Worm (Caenorhabditis elegans): ENCODE data around the gene F46F5.5.
"Not testable (repeated sequence)": the region's sequence is repeated elsewhere in the genome, so short reads cannot be mapped to it uniquely, and the experiment has no call there.

Gene F46F5.5

ce11 chrII:840131-840530 is 27.3 kb upstream of the F46F5.5 start, which contains the start of gene clc-33:
Gene clc-33 (plus strand): TSS chrII:840431.
- no peak for TF ChIP-seq elt-3 (tag; optimal IDR thresholded peaks at IDR 0.05)
- no peak for TF ChIP-seq unc-120 (tag; optimal IDR thresholded peaks at IDR 0.05; ENCODE audit: poor library complexity, severe bottlenecking)
- no peak for TF ChIP-seq ceh-39 (tag; optimal IDR thresholded peaks at IDR 0.05)
- no peak for TF ChIP-seq bed-3 (GFP tag; optimal IDR thresholded peaks at IDR 0.05)
- no peak for TF ChIP-seq ces-1 (GFP tag; optimal IDR thresholded peaks at IDR 0.05)
- no peak for TF ChIP-seq ceh-83 (GFP tag; optimal IDR thresholded peaks at IDR 0.05)
- TF ChIP-seq elt-1 (tag; optimal IDR thresholded peaks at IDR 0.05; ENCODE audit: borderline replicate concordance, insufficient read depth), result no peak
- no peak for TF ChIP-seq sem-2 (GFP tag; optimal IDR thresholded peaks at IDR 0.05)
- no peak for TF ChIP-seq unc-62 (GFP tag; optimal IDR thresholded peaks at IDR 0.05)
- TF ChIP-seq pha-4 (tag; optimal IDR thresholded peaks at IDR 0.05), result no peak
- no peak for TF ChIP-seq drap-1 (GFP tag; optimal IDR thresholded peaks at IDR 0.05)
- TF ChIP-seq flh-1 (GFP tag; optimal IDR thresholded peaks at IDR 0.05), result no peak
- no peak for TF ChIP-seq mls-2 (tag; optimal IDR thresholded peaks at IDR 0.05)
- no peak for TF ChIP-seq cnd-1 (tag; optimal IDR thresholded peaks at IDR 0.05)
- no peak for TF ChIP-seq blmp-1 (tag; optimal IDR thresholded peaks at IDR 0.05)
- TF ChIP-seq nhr-28 (tag; optimal IDR thresholded peaks at IDR 0.05), result no peak
- TF ChIP-seq nhr-12 (tag; optimal IDR thresholded peaks at IDR 0.05), result no peak
- no peak for TF ChIP-seq zip-8 (tag; optimal IDR thresholded peaks at IDR 0.05)
- no peak for TF ChIP-seq unc-39 (tag; optimal IDR thresholded peaks at IDR 0.05)

DNA sequence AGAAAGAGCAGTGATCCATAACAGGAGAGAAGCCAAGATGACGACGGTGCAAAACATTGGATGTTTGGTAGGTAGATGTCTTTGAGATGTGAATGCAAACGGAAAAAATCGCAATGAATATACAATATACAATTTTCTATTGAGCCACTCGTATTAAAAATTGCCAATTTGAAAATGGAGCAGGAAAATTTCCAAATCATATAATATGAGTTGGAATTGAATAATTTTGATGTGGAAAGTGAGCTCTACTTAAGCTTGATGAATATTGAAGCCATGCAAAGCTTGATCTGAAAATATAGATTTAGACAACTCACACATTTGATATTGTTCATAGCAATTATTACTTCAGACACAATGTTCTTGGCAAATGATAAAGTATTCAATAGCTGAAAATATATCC is 25.6 kb upstream of the F46F5.5 start, which contains the start of gene F28A10.8:
F28A10.8 (minus strand) TSS at position 101 of the 400 bp plus-strand sequence.
- no peak for TF ChIP-seq drap-1 (GFP tag; optimal IDR thresholded peaks at IDR 0.05)
- no peak for TF ChIP-seq hlh-1 (tag; optimal IDR thresholded peaks at IDR 0.05)
- TF ChIP-seq snpc-4 (tag; optimal IDR thresholded peaks at IDR 0.05), result no peak
- no peak for TF ChIP-seq ceh-83 (GFP tag; optimal IDR thresholded peaks at IDR 0.05)
- TF ChIP-seq ceh-39 (tag; optimal IDR thresholded peaks at IDR 0.05), result no peak
- no peak for TF ChIP-seq mls-2 (tag; optimal IDR thresholded peaks at IDR 0.05)
- no peak for TF ChIP-seq bed-3 (GFP tag; optimal IDR thresholded peaks at IDR 0.05)
- TF ChIP-seq M03D4.4 (tag; optimal IDR thresholded peaks at IDR 0.05), result no peak
- no peak for TF ChIP-seq elt-1 (tag; optimal IDR thresholded peaks at IDR 0.05; ENCODE audit: borderline replicate concordance, insufficient read depth)
- no peak for TF ChIP-seq sptf-1 (tag; optimal IDR thresholded peaks at IDR 0.05)
- TF ChIP-seq pha-4 (tag; optimal IDR thresholded peaks at IDR 0.05), result no peak

ce11 chrII:825521-825920 is 12.7 kb upstream of the F46F5.5 start, which contains the start of gene F28A10.1:
Gene F28A10.1 (plus strand): TSS chrII:825821.
- TF ChIP-seq ham-2 (GFP tag; optimal IDR thresholded peaks at IDR 0.05), result no peak
- TF ChIP-seq unc-120 (tag; optimal IDR thresholded peaks at IDR 0.05; ENCODE audit: poor library complexity, severe bottlenecking), result no peak
- no peak for TF ChIP-seq nhr-76 (tag; optimal IDR thresholded peaks at IDR 0.05)
- TF ChIP-seq M03D4.4 (tag; optimal IDR thresholded peaks at IDR 0.05), result no peak

DNA sequence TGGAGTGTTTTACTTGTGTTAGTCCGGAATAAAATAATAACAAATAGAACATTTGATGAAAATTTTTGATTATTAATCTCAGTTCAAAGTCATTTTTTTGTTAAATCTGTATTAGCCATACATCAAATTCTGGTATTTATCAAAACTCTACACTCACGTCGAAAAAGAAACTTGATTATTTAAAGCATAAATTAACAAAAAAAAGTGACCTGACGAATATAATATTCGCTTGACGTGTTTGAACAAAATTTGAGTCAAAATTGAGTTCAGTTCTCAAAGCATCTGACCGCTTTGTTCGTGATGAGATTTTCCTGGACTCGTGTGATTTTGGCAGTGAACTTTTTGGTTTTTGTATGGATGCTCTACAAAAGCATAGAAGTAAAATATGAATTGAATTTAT is 10.7 kb upstream of the F46F5.5 start, which contains the start of gene F46F5.10:
F46F5.10 (plus strand) TSS at position 301 of the 400 bp plus-strand sequence.
- TF ChIP-seq unc-39 (tag; optimal IDR thresholded peaks at IDR 0.05) (no peak), pha-4 (tag; optimal IDR thresholded peaks at IDR 0.05) (no peak), unc-62 (GFP tag; optimal IDR thresholded peaks at IDR 0.05) (no peak), ztf-11 (tag; optimal IDR thresholded peaks at IDR 0.05) (no peak), cnd-1 (tag; optimal IDR thresholded peaks at IDR 0.05) (no peak)

DNA sequence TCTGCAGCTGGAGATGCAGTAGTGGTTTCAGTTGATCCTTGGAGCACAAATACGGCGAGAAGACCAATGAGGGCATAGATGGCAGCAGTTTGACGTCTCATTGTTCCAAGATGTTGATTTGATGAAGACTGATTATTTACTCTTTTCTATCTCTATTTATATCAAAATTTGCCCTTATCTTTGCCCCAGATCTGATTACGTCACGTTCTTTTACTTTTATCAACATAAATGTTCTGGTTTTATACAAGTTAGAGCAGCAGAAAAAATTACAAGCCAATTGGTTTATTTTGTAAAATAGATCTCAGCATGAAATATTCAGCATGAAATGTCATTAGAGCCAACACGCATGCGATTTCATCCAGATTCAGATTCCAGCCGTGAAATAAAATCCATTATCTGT is 9.9 kb upstream of the F46F5.5 start, which contains the start of gene msrp-4:
msrp-4 (minus strand) TSS at position 101 of the 400 bp plus-strand sequence.
- not testable (repeated sequence) for TF ChIP-seq M03D4.4 (tag; optimal IDR thresholded peaks at IDR 0.05); drap-1 (GFP tag; optimal IDR thresholded peaks at IDR 0.05); flh-1 (GFP tag; optimal IDR thresholded peaks at IDR 0.05)

DNA sequence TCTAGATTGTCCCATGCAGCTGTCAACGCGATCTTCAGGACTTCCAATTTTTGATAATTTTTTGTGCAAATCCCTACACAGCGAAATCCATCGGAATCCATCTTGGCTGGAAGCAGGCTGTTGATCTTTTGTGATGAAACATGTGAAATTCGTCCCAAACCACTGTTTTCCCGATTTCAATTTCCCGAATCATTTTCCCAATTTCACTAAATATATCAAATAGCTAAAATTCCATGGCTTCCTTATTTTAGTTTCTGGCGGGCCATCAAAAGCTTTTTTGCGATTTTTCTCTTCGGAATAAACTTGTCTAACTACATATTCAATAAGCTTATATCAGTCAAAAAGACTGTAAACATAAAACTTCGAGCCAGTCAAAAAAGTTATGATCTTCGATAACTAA is 8.7 kb upstream of the F46F5.5 start, which contains the start of gene F46F5.8:
F46F5.8 (minus strand) TSS at position 101 of the 400 bp plus-strand sequence.
- TF ChIP-seq pha-4 (tag; optimal IDR thresholded peaks at IDR 0.05), result no peak
- no peak for TF ChIP-seq drap-1 (GFP tag; optimal IDR thresholded peaks at IDR 0.05)
- no peak for TF ChIP-seq hlh-1 (tag; optimal IDR thresholded peaks at IDR 0.05)
- TF ChIP-seq flh-1 (GFP tag; optimal IDR thresholded peaks at IDR 0.05), result no peak

- TF ChIP-seq ceh-39 (tag; optimal IDR thresholded peaks at IDR 0.05) (no peak), ces-1 (GFP tag; optimal IDR thresholded peaks at IDR 0.05) (no peak), flh-1 (GFP tag; optimal IDR thresholded peaks at IDR 0.05) (no peak), nhr-2 (tag; optimal IDR thresholded peaks at IDR 0.05) (no peak)
These were observed 7.7 kb upstream of the F46F5.5 start, which contains the start of gene F46F5.7 for ce11 chrII:820519-820918. Gene F46F5.7 (minus strand): TSS chrII:820619.

Measured in whole organism, mixed stage, embryonic.